Fruit fly (Drosophila melanogaster) whole organism, embryonic: Measurements from ENCODE around the gene CG17362.
A peak's percentile ranks its signal among the peaks of the same experiment; 100 is the strongest.

Experiments
- Atf-2 ChIP-seq: fragments of 200-800 bp; sonication (Bioruptor generic); optimal IDR thresholded peaks from 2 replicates; lab custom pipeline; 2016; ENCODE audit warnings: missing biosample characterization, missing genetic modification characterization
- Atf6 ChIP-seq: fragments of 200-800 bp; sonication (Bioruptor generic); IDR thresholded peaks from 2 replicates; pipeline ENCODE4 v1.3.6; 2022; ENCODE audit warnings: missing biosample characterization, missing genetic modification characterization
- BEAF-32 ChIP-seq: fragments of 200-800 bp; sonication (Bioruptor generic); optimal IDR thresholded peaks from 3 replicates; lab custom pipeline; 2017; ENCODE audit warnings: missing biosample characterization, missing genetic modification characterization, mild to moderate bottlenecking, moderate library complexity, missing genetic modification reagents
- CG10543 ChIP-seq: fragments of 200-800 bp; sonication (Bioruptor generic); optimal IDR thresholded peaks from 3 replicates; lab custom pipeline; 2017; ENCODE audit warnings: missing biosample characterization, mild to moderate bottlenecking, missing genetic modification characterization, moderate library complexity
- CG11456 ChIP-seq: fragments of 200-800 bp; sonication (Bioruptor generic); IDR thresholded peaks from 3 replicates; pipeline ENCODE4 v1.3.6; 2022; ENCODE audit warnings: missing biosample characterization, missing genetic modification characterization
- CG12155 ChIP-seq: fragments of 200-800 bp; sonication (Bioruptor generic); optimal IDR thresholded peaks from 3 replicates; lab custom pipeline; 2016; ENCODE audit warnings: missing biosample characterization, missing genetic modification characterization
- CG12659 ChIP-seq: fragments of 200-800 bp; sonication (Bioruptor generic); optimal IDR thresholded peaks from 3 replicates; lab custom pipeline; 2017; ENCODE audit warnings: mild to moderate bottlenecking, missing biosample characterization, missing genetic modification reagents, missing genetic modification characterization
- CG13894 ChIP-seq: fragments of 200-800 bp; sonication (Bioruptor generic); optimal IDR thresholded peaks from 3 replicates; lab custom pipeline; 2018; ENCODE audit warnings: missing biosample characterization, mild to moderate bottlenecking, missing genetic modification characterization, moderate library complexity
- CG1603 ChIP-seq: fragments of 200-800 bp; sonication (Bioruptor generic); optimal IDR thresholded peaks from 2 replicates; lab custom pipeline; 2019; ENCODE audit warnings: missing biosample characterization, mild to moderate bottlenecking, missing genetic modification characterization, moderate library complexity
- CG16813 ChIP-seq: fragments of 200-800 bp; sonication (Bioruptor generic); IDR thresholded peaks from 3 replicates; pipeline ENCODE4 v1.3.6; 2022; ENCODE audit warnings: missing biosample characterization, missing genetic modification characterization; ENCODE audit not compliant: partially characterized antibody
- CG17328 ChIP-seq: fragments of 200-800 bp; sonication (Bioruptor generic); IDR thresholded peaks from 2 replicates; pipeline ENCODE4 v1.3.6; 2022; ENCODE audit warnings: missing biosample characterization, missing genetic modification characterization
- CG18619 ChIP-seq: fragments of 200-800 bp; sonication (Bioruptor generic); optimal IDR thresholded peaks from 3 replicates; lab custom pipeline; 2017; ENCODE audit warnings: missing biosample characterization, mild to moderate bottlenecking, missing genetic modification characterization
- CG31224 ChIP-seq: fragments of 200-800 bp; sonication (Bioruptor generic); IDR thresholded peaks from 2 replicates; pipeline ENCODE4 v1.3.6; 2022; ENCODE audit warnings: missing biosample characterization, missing genetic modification characterization
- CG6689 ChIP-seq: fragments of 200-800 bp; sonication (Bioruptor generic); IDR thresholded peaks from 2 replicates; pipeline ENCODE4 v1.3.6; 2022; ENCODE audit warnings: missing biosample characterization, missing genetic modification characterization
- CG7372 ChIP-seq: fragments of 200-800 bp; sonication (Bioruptor generic); IDR thresholded peaks from 2 replicates; pipeline ENCODE4 v1.3.6; 2022; ENCODE audit warnings: missing biosample characterization, missing genetic modification characterization
- CG7928 ChIP-seq: fragments of 200-800 bp; sonication (Bioruptor generic); optimal IDR thresholded peaks from 2 replicates; lab custom pipeline; 2017; ENCODE audit warnings: missing biosample characterization, mild to moderate bottlenecking, missing genetic modification characterization
- CG9437 ChIP-seq: fragments of 200-800 bp; sonication (Bioruptor generic); optimal IDR thresholded peaks from 2 replicates; lab custom pipeline; 2018; ENCODE audit warnings: missing biosample characterization, mild to moderate bottlenecking, missing genetic modification characterization
- CG9797 ChIP-seq: fragments of 200-800 bp; sonication (Bioruptor generic); optimal IDR thresholded peaks from 3 replicates; lab custom pipeline; 2018; ENCODE audit warnings: missing biosample characterization, mild to moderate bottlenecking, missing genetic modification characterization
- Dip2 ChIP-seq: fragments of 200-800 bp; sonication (Bioruptor generic); IDR thresholded peaks from 2 replicates; pipeline ENCODE4 v1.3.6; 2022; ENCODE audit warnings: missing biosample characterization, missing genetic modification characterization
- Doc3 ChIP-seq: fragments of 200-800 bp; sonication (Bioruptor generic); IDR thresholded peaks from 3 replicates; pipeline ENCODE4 v1.3.6; 2022; ENCODE audit warnings: missing biosample characterization, missing genetic modification characterization; ENCODE audit not compliant: partially characterized antibody
- ERR ChIP-seq: fragments of 200-800 bp; sonication (Bioruptor generic); optimal IDR thresholded peaks from 2 replicates; lab custom pipeline; 2016; ENCODE audit warnings: missing biosample characterization, missing genetic modification characterization
- HHEX ChIP-seq: fragments of 200-800 bp; sonication (Bioruptor generic); optimal IDR thresholded peaks from 3 replicates; lab custom pipeline; 2017; ENCODE audit warnings: missing biosample characterization, mild to moderate bottlenecking, missing genetic modification characterization, missing genetic modification reagents
- HLH4C ChIP-seq: fragments of 200-800 bp; sonication (Bioruptor generic); IDR thresholded peaks from 3 replicates; pipeline ENCODE4 v1.3.6; 2022; ENCODE audit warnings: missing biosample characterization, missing genetic modification characterization; ENCODE audit not compliant: partially characterized antibody
- Nf-YC ChIP-seq: fragments of 200-800 bp; optimal IDR thresholded peaks from 3 replicates; lab custom pipeline; 2019; ENCODE audit warnings: missing biosample characterization, mild to moderate bottlenecking, missing genetic modification characterization, moderate library complexity
- Spps ChIP-seq: fragments of 200-800 bp; sonication (Bioruptor generic); optimal IDR thresholded peaks from 2 replicates; lab custom pipeline; 2018; ENCODE audit warnings: missing biosample characterization, mild to moderate bottlenecking, missing genetic modification characterization
- Sry-δ ChIP-seq: fragments of 200-800 bp; sonication (Bioruptor generic); optimal IDR thresholded peaks from 2 replicates; lab custom pipeline; 2016; ENCODE audit warnings: missing biosample characterization, missing genetic modification characterization
- amos ChIP-seq: fragments of 200-800 bp; sonication (Bioruptor generic); IDR thresholded peaks from 2 replicates; pipeline ENCODE4 v1.3.6; 2022; ENCODE audit warnings: missing biosample characterization, missing genetic modification characterization; ENCODE audit not compliant: partially characterized antibody
- ase ChIP-seq: fragments of 200-800 bp; sonication (Bioruptor generic); IDR thresholded peaks from 3 replicates; pipeline ENCODE4 v1.3.6; 2022; ENCODE audit warnings: missing biosample characterization, missing genetic modification characterization
- bab2 ChIP-seq: fragments of 200-800 bp; sonication (Bioruptor generic); optimal IDR thresholded peaks from 2 replicates; lab custom pipeline; 2016; ENCODE audit warnings: missing biosample characterization, missing genetic modification characterization
- chm ChIP-seq: fragments of 200-800 bp; sonication (Bioruptor generic); IDR thresholded peaks from 2 replicates; pipeline ENCODE4 v1.3.6; 2022; ENCODE audit warnings: missing biosample characterization, missing genetic modification characterization
- disco-r ChIP-seq: fragments of 200-800 bp; sonication (Bioruptor generic); optimal IDR thresholded peaks from 2 replicates; lab custom pipeline; 2016; ENCODE audit warnings: missing biosample characterization, missing genetic modification characterization
- gcm2 ChIP-seq: fragments of 200-800 bp; sonication (Bioruptor generic); optimal IDR thresholded peaks from 2 replicates; lab custom pipeline; 2016; ENCODE audit warnings: missing biosample characterization, missing genetic modification characterization
- gem ChIP-seq: fragments of 200-800 bp; sonication (Bioruptor generic); optimal IDR thresholded peaks from 2 replicates; lab custom pipeline; 2019; ENCODE audit warnings: missing biosample characterization, mild to moderate bottlenecking, missing genetic modification characterization, moderate library complexity
- jumu ChIP-seq: fragments of 200-800 bp; sonication (Bioruptor generic); optimal IDR thresholded peaks from 3 replicates; lab custom pipeline; 2016; ENCODE audit warnings: missing biosample characterization, missing genetic modification characterization
- knrl ChIP-seq: fragments of 200-800 bp; sonication (Bioruptor generic); IDR thresholded peaks from 3 replicates; pipeline ENCODE4 v1.3.6; 2022; ENCODE audit warnings: missing biosample characterization, missing genetic modification characterization; ENCODE audit not compliant: partially characterized antibody
- otp ChIP-seq: fragments of 200-800 bp; sonication (Bioruptor generic); IDR thresholded peaks from 3 replicates; pipeline ENCODE4, ENCODE4 v1.3.6; 2022; ENCODE audit warnings: missing biosample characterization, missing genetic modification characterization
- scrt ChIP-seq: fragments of 200-800 bp; sonication (Bioruptor generic); optimal IDR thresholded peaks from 2 replicates; lab custom pipeline; 2018; ENCODE audit warnings: missing biosample characterization, mild to moderate bottlenecking, missing genetic modification characterization, moderate library complexity
- sna ChIP-seq: fragments of 200-800 bp; sonication (Bioruptor generic); IDR thresholded peaks from 2 replicates; pipeline ENCODE4 v1.3.6; 2022; ENCODE audit warnings: missing biosample characterization, missing genetic modification characterization; ENCODE audit not compliant: partially characterized antibody
- so ChIP-seq: fragments of 200-800 bp; sonication (Bioruptor generic); IDR thresholded peaks from 3 replicates; pipeline ENCODE4 v1.3.6; 2022; ENCODE audit warnings: missing biosample characterization, missing genetic modification characterization
- stwl ChIP-seq: fragments of 200-800 bp; sonication (Bioruptor generic); optimal IDR thresholded peaks from 3 replicates; lab custom pipeline; 2018; ENCODE audit warnings: missing biosample characterization, mild to moderate bottlenecking, missing genetic modification characterization, moderate library complexity
- sug ChIP-seq: fragments of 200-800 bp; optimal IDR thresholded peaks from 2 replicates; lab custom pipeline; 2019; ENCODE audit warnings: missing biosample characterization, mild to moderate bottlenecking, missing genetic modification characterization, moderate library complexity
- tio ChIP-seq: fragments of 200-800 bp; sonication (Bioruptor generic); optimal IDR thresholded peaks from 2 replicates; lab custom pipeline; 2017; ENCODE audit warnings: missing biosample characterization, missing genetic modification characterization, inconsistent platforms
- tna ChIP-seq: fragments of 200-800 bp; sonication (Bioruptor generic); IDR thresholded peaks from 2 replicates; pipeline ENCODE4 v1.3.6; 2022; ENCODE audit warnings: missing biosample characterization, missing genetic modification characterization; ENCODE audit not compliant: partially characterized antibody
- unc-4 ChIP-seq: fragments of 200-800 bp; sonication (Bioruptor generic); IDR thresholded peaks from 2 replicates; pipeline ENCODE4 v1.3.6; 2022; ENCODE audit warnings: missing biosample characterization, missing genetic modification characterization; ENCODE audit not compliant: partially characterized antibody
- wdn ChIP-seq: fragments of 200-800 bp; sonication (Bioruptor generic); IDR thresholded peaks from 2 replicates; pipeline ENCODE4 v1.3.6; 2022; ENCODE audit warnings: missing biosample characterization, missing genetic modification characterization
- zen2 ChIP-seq: fragments of 200-800 bp; sonication (Bioruptor generic); IDR thresholded peaks from 3 replicates; pipeline ENCODE4 v1.3.6; 2022; ENCODE audit warnings: missing biosample characterization, missing genetic modification characterization; ENCODE audit not compliant: partially characterized antibody
- zfh1 ChIP-seq: fragments of 200-800 bp; sonication (Bioruptor generic); IDR thresholded peaks from 3 replicates; pipeline ENCODE4 v1.3.6; 2022; ENCODE audit warnings: missing biosample characterization, missing genetic modification characterization

CG17362 gene

dm6 chr3L:13964635-13965501 is 21.6 kb upstream of the CG17362 start, which contains the start of the genes Meics, Nxf3 and ssp2 (continued):
- no peak for TF ChIP-seq CG13894 (tag; lab: Kevin White, UChicago)
- TF ChIP-seq sug (tag; lab: Kevin White, UChicago) = peak; percentile 40
- no peak for TF ChIP-seq Atf6 (GFP tag; lab: Robert Waterston, UW)
- TF ChIP-seq unc-4 (GFP tag; lab: Robert Waterston, UW) = peak; percentile 48; the same call in 1 of the 2 replicates
- peak; percentile 42 for TF ChIP-seq CG10543
- peak; percentile 3 for TF ChIP-seq tio (GFP tag; lab: Kevin White, UChicago)
- TF ChIP-seq jumu (GFP tag; lab: Kevin White, UChicago) = peak; percentile 29
- peak; percentile 85 for TF ChIP-seq BEAF-32 (GFP tag; lab: Kevin White, UChicago)
- peak; percentile 48 for TF ChIP-seq stwl (tag; lab: Kevin White, UChicago)
- no peak for TF ChIP-seq ase (GFP tag; lab: Robert Waterston, UW)
- no peak for TF ChIP-seq Dip2 (GFP tag; lab: Robert Waterston, UW)
- TF ChIP-seq CG12659 = peak; percentile 46
- TF ChIP-seq knrl (GFP tag; lab: Robert Waterston, UW) = peak; percentile 79
- peak; percentile 71 for TF ChIP-seq CG9797
- peak; percentile 2 for TF ChIP-seq CG12155 (GFP tag; lab: Kevin White, UChicago)
- TF ChIP-seq Atf-2 = no peak
- no peak for TF ChIP-seq so (GFP tag; lab: Robert Waterston, UW)
- TF ChIP-seq sna (GFP tag; lab: Robert Waterston, UW) = no peak
- peak; percentile 54; the same call in 2 of the 3 replicates for TF ChIP-seq zen2 (GFP tag; lab: Robert Waterston, UW)
- TF ChIP-seq chm (GFP tag; lab: Robert Waterston, UW) = peak; percentile 63
- TF ChIP-seq gcm2 = no peak
- no peak for TF ChIP-seq CG6689 (GFP tag; lab: Robert Waterston, UW)
- TF ChIP-seq wdn = no peak
- peak; percentile 6 for TF ChIP-seq bab2 (GFP tag; lab: Kevin White, UChicago)
- TF ChIP-seq Sry-δ (GFP tag; lab: Kevin White, UChicago) = peak; percentile 87
- no peak for TF ChIP-seq gem
- TF ChIP-seq HLH4C (GFP tag; lab: Robert Waterston, UW) = peak; percentile 47; the same call in 1 of the 3 replicates
- no peak for TF ChIP-seq CG7928 (GFP tag; lab: Kevin White, UChicago)
- TF ChIP-seq CG11456 = peak; percentile 64; the same call in 2 of the 3 replicates
- TF ChIP-seq ERR (GFP tag; lab: Kevin White, UChicago) = peak; percentile 0
- TF ChIP-seq tna (GFP tag; lab: Robert Waterston, UW) = peak; percentile 25; the same call in 1 of the 2 replicates
- no peak; the same call in 1 of the 2 replicates for TF ChIP-seq CG31224 (GFP tag; lab: Robert Waterston, UW)
- TF ChIP-seq CG16813 (GFP tag; lab: Robert Waterston, UW) = peak; percentile 78
- no peak for TF ChIP-seq CG7372
- TF ChIP-seq scrt = no peak
- no peak for TF ChIP-seq Nf-YC (tag; lab: Kevin White, UChicago)
- TF ChIP-seq CG17328 (GFP tag; lab: Robert Waterston, UW) = peak; percentile 21; the same call in 1 of the 2 replicates
- TF ChIP-seq disco-r = no peak
- TF ChIP-seq CG1603 (tag; lab: Kevin White, UChicago) = peak; percentile 58
- TF ChIP-seq CG18619 (GFP tag; lab: Kevin White, UChicago) = peak; percentile 11
- peak; percentile 47 for TF ChIP-seq CG9437
- TF ChIP-seq amos (GFP tag; lab: Robert Waterston, UW) = peak; percentile 82
- TF ChIP-seq HHEX = no peak
- peak; percentile 25; the same call in 1 of the 3 replicates for TF ChIP-seq zfh1 (GFP tag; lab: Robert Waterston, UW)
- peak; percentile 8 for TF ChIP-seq Spps
- no peak for TF ChIP-seq otp (GFP tag; lab: Robert Waterston, UW)
- peak; percentile 54; the same call in 2 of the 3 replicates for TF ChIP-seq Doc3 (GFP tag; lab: Robert Waterston, UW)
